Worm (Caenorhabditis elegans): ENCODE data around the gene C35D10.17.

DNA sequence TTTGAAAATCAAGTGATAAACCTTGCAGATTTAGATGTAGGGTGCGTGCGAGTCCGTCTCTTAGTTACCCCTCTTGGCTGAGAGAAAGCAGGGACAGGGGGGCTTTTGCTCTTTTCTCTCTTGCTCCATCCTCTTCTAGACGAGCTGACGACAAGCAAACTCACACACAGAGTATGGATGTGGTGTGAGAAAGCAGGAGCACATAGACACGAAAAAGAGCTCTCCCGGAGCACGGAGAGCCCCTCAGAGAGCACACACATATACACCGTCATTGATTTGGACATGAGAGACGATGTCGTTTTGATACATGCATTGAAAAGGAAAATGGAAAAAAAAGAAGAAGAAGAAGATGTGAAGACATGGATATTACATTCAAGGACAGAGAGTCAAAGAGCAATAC lies 8.8 kb downstream of the C35D10.17 start:
- TF ChIP-seq pag-3 (tag; optimal IDR thresholded peaks at IDR 0.05; ENCODE audit: borderline replicate concordance) = no peak
- no peak for TF ChIP-seq ceh-22 (tag; optimal IDR thresholded peaks at IDR 0.05)
- no peak for TF ChIP-seq unc-42 (tag; optimal IDR thresholded peaks at IDR 0.05)
